Worm (Caenorhabditis elegans) whole organism, midembryonic: ENCODE results near the gene C31H1.1.

ENCODE experiments used
- T22C8.4 ChIP-seq: fragments of 200-800 bp; sonication (Bioruptor generic); IDR thresholded peaks from 2 replicates; pipeline ENCODE4 v1.3.6; 2022; ENCODE audit warnings: missing genetic modification characterization, missing compliant biosample characterization
- cog-1 ChIP-seq: sonication (generic microtip); optimal IDR thresholded peaks from 2 replicates; lab custom pipeline; 2016; ENCODE audit warnings: missing genetic modification characterization, missing compliant biosample characterization
- flt-1 ChIP-seq: fragments of 200-800 bp; sonication (Bioruptor generic); IDR thresholded peaks from 2 replicates; pipeline ENCODE4 v1.3.6; 2022; ENCODE audit warnings: missing genetic modification characterization, missing compliant biosample characterization
- klf-2 ChIP-seq: fragments of 200-800 bp; sonication (Bioruptor generic); conservative IDR thresholded peaks from 2 replicates; pipeline ENCODE4 v1.3.6; 2022; ENCODE audit warnings: missing genetic modification reagents, missing genetic modification characterization, missing compliant biosample characterization
- med-1 ChIP-seq: sonication (generic microtip); optimal IDR thresholded peaks from 2 replicates; lab custom pipeline; 2017; ENCODE audit warnings: missing genetic modification characterization, mild to moderate bottlenecking, missing compliant biosample characterization, antibody characterized with exemption, missing genetic modification reagents; ENCODE audit not compliant: insufficient read depth
- ref-1 ChIP-seq: fragments of 200-800 bp; sonication (Bioruptor generic); conservative IDR thresholded peaks from 2 replicates; pipeline ENCODE4 v1.3.6; 2022; ENCODE audit warnings: missing genetic modification reagents, missing genetic modification characterization, missing compliant biosample characterization
- tab-1 ChIP-seq: fragments of 200-800 bp; sonication (Bioruptor generic); IDR thresholded peaks from 2 replicates; pipeline ENCODE4 v1.3.6; 2022; ENCODE audit warnings: missing genetic modification characterization, missing compliant biosample characterization
- ztf-23 ChIP-seq: fragments of 200-800 bp; sonication (Bioruptor generic); IDR thresholded peaks from 2 replicates; pipeline ENCODE4 v1.3.6; 2022; ENCODE audit warnings: missing genetic modification reagents, missing genetic modification characterization, missing compliant biosample characterization
- ztf-29 ChIP-seq: fragments of 200-800 bp; sonication (Bioruptor generic); IDR thresholded peaks from 2 replicates; pipeline ENCODE4 v1.3.6; 2022; ENCODE audit warnings: missing genetic modification reagents, missing genetic modification characterization, missing compliant biosample characterization

Gene C31H1.1

DNA sequence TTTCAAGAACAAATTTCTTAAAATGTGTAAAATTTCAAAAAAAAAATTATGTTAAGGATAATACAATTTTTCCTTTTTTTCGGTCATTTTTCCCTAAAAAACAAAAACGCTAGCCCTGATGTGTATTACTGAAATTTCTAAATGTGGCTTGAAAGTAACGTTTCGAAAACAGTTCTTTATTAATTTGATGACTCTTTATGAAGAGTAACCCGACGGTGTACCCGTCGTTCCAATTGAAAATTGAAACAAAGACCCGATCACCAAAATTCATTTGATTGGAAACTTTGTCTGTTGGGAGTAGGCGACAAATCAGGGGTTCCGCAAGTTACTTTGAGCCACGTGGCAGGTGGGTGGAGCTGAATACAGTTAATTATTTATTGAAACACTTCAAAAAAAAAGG is 35.5 kb downstream of the C31H1.1 start:
- TF ChIP-seq med-1 (GFP tag; lab: Kevin White, UChicago) (no peak), cog-1 (tag; lab: Kevin White, UChicago) (no peak), tab-1 (GFP tag; lab: Robert Waterston, UW) (no peak), ref-1 (GFP tag; lab: Robert Waterston, UW) (no peak), flt-1 (no peak), ztf-29 (GFP tag; lab: Robert Waterston, UW) (no peak), ztf-23 (GFP tag; lab: Robert Waterston, UW) (no peak), T22C8.4 (GFP tag; lab: Robert Waterston, UW) (no peak), klf-2 (GFP tag; lab: Robert Waterston, UW) (no peak)

DNA sequence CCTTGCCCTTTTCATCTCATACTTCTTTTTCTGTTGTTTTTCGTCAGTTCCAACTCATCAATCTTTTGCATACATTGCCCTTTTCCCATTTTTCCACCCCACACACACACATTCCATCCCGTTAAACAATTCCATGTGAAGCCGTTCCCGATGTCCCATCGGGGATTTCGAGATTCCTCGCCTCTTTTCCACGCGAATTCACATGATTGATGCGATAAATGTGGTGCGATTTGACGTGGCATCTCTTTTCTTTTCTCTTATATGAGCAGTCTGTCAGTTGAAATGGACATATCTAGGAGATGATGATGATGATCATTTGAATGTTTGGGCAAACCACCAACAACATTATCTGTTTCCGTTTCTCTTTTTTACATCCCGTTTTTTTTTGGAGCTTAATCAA is 36.9 kb downstream of the C31H1.1 start:
- no peak for TF ChIP-seq ztf-23 (GFP tag; lab: Robert Waterston, UW)

DNA sequence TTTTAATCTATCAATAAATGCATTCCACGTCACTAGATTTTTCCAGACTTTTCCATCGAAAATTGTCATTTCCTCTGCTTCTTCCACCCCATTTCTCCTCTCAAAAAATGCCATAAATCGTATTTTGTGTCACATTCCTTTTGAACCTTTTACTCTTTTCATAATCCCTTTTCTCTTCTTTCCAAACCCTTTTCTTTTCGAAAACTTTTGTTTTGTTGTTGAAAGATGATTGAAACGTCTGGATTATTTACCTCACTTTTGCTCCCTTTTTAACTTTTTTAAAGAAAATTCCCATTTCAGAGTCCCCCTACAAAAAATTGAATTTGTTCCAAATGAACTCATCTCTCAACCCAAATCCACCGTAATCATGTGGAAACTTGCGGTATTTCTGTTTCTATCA is 41.9 kb downstream of the C31H1.1 start, which contains the start of gene C06E7.2:
Gene C06E7.2 (plus strand): TSS at position 301 of the 400 bp plus-strand sequence.
- TF ChIP-seq ztf-29 (GFP tag; lab: Robert Waterston, UW) = no peak
- no peak for TF ChIP-seq tab-1 (GFP tag; lab: Robert Waterston, UW)
- no peak for TF ChIP-seq klf-2 (GFP tag; lab: Robert Waterston, UW)
- no peak for TF ChIP-seq flt-1
- TF ChIP-seq ref-1 (GFP tag; lab: Robert Waterston, UW) = no peak
- TF ChIP-seq med-1 (GFP tag; lab: Kevin White, UChicago) = no peak

DNA sequence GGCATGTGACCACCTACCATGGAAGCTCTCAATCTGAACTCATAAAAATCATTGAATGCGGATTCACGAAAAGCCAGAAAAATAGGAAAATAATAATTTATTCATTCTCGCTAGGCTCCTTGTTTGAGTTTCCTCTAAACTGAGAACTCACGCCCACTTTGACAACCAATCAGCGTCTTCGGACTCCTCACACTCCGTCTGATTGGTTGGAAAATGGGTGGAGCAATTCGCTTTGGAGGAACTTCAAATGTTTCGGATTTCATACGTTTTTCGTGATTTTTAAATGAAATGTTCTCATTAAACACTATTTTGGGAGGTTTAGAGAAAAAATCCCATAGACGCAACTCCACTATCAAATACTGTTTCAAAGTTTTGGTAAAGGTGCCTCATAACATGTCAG is 45.7 kb downstream of the C31H1.1 start:
- TF ChIP-seq ztf-29 (GFP tag; lab: Robert Waterston, UW) (no peak), ztf-23 (GFP tag; lab: Robert Waterston, UW) (no peak), med-1 (GFP tag; lab: Kevin White, UChicago) (no peak), cog-1 (tag; lab: Kevin White, UChicago) (no peak), flt-1 (no peak), tab-1 (GFP tag; lab: Robert Waterston, UW) (no peak), ref-1 (GFP tag; lab: Robert Waterston, UW) (no peak), klf-2 (GFP tag; lab: Robert Waterston, UW) (no peak), T22C8.4 (GFP tag; lab: Robert Waterston, UW) (no peak)

DNA sequence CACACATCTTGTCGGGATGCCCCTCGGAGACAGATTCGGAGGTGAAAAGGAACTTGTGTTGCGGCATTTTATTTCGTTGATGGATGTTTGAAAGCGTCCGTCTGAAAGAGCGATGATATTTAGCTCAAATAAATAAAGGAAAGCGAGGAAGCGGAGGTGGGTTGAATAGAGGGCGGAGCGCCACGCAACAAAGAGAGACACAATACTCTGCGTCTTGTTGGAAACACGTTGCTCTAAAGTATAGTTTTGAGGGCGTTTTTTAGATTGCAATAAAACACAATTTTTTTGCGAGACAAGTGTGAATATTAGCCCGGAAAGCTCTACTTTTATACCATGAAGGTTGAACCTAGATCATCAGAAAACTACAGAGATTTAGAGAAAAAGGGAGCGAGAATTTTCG is 49.0 kb downstream of the C31H1.1 start, which contains the start of gene sams-4:
Gene sams-4 (minus strand): TSS at position 101 of the 400 bp plus-strand sequence.
- TF ChIP-seq T22C8.4 (GFP tag; lab: Robert Waterston, UW) = no peak
- no peak for TF ChIP-seq ref-1 (GFP tag; lab: Robert Waterston, UW)
- no peak for TF ChIP-seq flt-1
- TF ChIP-seq med-1 (GFP tag; lab: Kevin White, UChicago) = no peak

DNA sequence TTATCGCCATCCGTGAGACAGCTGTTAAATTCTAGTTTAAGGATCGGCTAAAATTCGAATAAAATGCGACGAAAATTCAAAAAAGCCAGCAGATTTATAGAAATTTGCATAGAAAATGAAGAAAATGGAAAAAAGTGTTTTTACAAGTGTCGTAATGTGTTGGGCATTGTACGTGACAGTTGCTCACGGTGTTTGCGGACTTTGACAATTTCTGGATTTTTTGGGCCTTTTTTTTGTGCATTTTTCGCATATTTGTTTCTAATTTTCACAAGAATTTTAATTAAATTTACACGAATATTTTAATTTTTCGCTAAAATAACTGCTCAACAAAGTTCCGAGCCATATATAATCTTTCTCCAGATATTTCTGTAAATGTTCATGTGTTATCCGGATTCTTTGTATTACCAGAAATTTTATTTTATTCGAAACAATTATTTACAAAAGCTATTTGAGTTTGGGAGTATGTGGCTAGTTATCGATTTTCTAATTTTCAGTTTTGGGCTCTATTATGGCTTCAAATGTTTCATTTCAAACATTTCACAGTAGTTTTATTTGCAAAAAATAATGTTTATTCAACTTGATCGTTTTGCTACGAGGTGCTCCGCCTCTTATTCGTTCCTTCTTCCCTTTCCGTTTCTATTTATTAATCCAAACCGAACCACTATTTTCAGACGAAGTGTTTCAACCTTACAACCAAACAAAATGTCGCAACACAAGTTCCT is 50.9 kb downstream of the C31H1.1 start, which contains the start of gene sams-3:
Gene sams-3 (plus strand): TSS at position 672 of the 722 bp plus-strand sequence.
- TF ChIP-seq ztf-23 (GFP tag; lab: Robert Waterston, UW) = no peak
- no peak for TF ChIP-seq ref-1 (GFP tag; lab: Robert Waterston, UW)
- no peak for TF ChIP-seq med-1 (GFP tag; lab: Kevin White, UChicago)
- TF ChIP-seq flt-1 = no peak
- no peak for TF ChIP-seq ztf-29 (GFP tag; lab: Robert Waterston, UW)
- TF ChIP-seq klf-2 (GFP tag; lab: Robert Waterston, UW) = no peak
- no peak for TF ChIP-seq T22C8.4 (GFP tag; lab: Robert Waterston, UW)
- no peak for TF ChIP-seq tab-1 (GFP tag; lab: Robert Waterston, UW)
- no peak for TF ChIP-seq cog-1 (tag; lab: Kevin White, UChicago)
